Worm (Caenorhabditis elegans) whole organism, L4 larva: ENCODE results near the gene alg-1.

Experiments used
- D1046.2 ChIP-seq: fragments of 200-800 bp; sonication (Bioruptor generic); IDR thresholded peaks from 2 replicates; pipeline ENCODE4 v1.3.6; 2022; ENCODE audit warnings: missing genetic modification characterization, missing compliant biosample characterization
- F10B5.3 ChIP-seq: sonication (generic microtip); optimal IDR thresholded peaks from 2 replicates; lab custom pipeline; 2016; ENCODE audit warnings: mild to moderate bottlenecking, missing genetic modification characterization, missing compliant biosample characterization
- F26F4.8 ChIP-seq: fragments of 200-800 bp; sonication (Bioruptor generic); conservative IDR thresholded peaks from 2 replicates; pipeline ENCODE4 v1.3.6; 2022; ENCODE audit warnings: missing genetic modification characterization, missing compliant biosample characterization
- F44E2.7 ChIP-seq: fragments of 200-800 bp; sonication (Bioruptor generic); IDR thresholded peaks from 2 replicates; pipeline ENCODE4 v2.1.2; 2022; ENCODE audit warnings: missing genetic modification characterization, missing compliant biosample characterization
- R02D3.7 ChIP-seq: fragments of 150-350 bp; sonication (generic microtip); optimal IDR thresholded peaks from 3 replicates; lab custom pipeline; 2014; ENCODE audit warnings: missing biosample characterization, missing genetic modification characterization
- T26A8.4 ChIP-seq: fragments of 200-800 bp; sonication (Bioruptor generic); IDR thresholded peaks from 2 replicates; pipeline ENCODE4 v1.3.6; 2022; ENCODE audit warnings: missing genetic modification characterization, missing compliant biosample characterization
- Y105C5A.15 ChIP-seq: fragments of 200-800 bp; sonication (Bioruptor generic); IDR thresholded peaks from 2 replicates; pipeline ENCODE4 v1.3.6; 2022; ENCODE audit warnings: missing genetic modification characterization, missing compliant biosample characterization
- Y48G9A.11 ChIP-seq: fragments of 200-800 bp; sonication (Bioruptor generic); IDR thresholded peaks from 2 replicates; pipeline ENCODE4 v1.3.6; 2022; ENCODE audit warnings: missing genetic modification reagents, missing genetic modification characterization, missing compliant biosample characterization
- Y5F2A.4 ChIP-seq: fragments of 200-800 bp; sonication (Bioruptor generic); optimal IDR thresholded peaks from 2 replicates; lab custom pipeline; 2018; ENCODE audit warnings: mild to moderate bottlenecking, missing genetic modification characterization, missing compliant biosample characterization
- Y75B8A.6 ChIP-seq: fragments of 200-800 bp; sonication (Bioruptor generic); IDR thresholded peaks from 2 replicates; pipeline ENCODE4 v1.3.6; 2022; ENCODE audit warnings: missing genetic modification reagents, missing genetic modification characterization, missing compliant biosample characterization
- ZK546.5 ChIP-seq, 2 experiments: sonication (generic microtip); optimal IDR thresholded peaks; 2 replicates each; lab custom pipeline; 2017; ENCODE audit warnings: missing biosample characterization in 2 of 2, missing genetic modification characterization in 2 of 2
- ama-1 ChIP-seq: fragments of 150-350 bp; optimal IDR thresholded peaks from 2 replicates; lab custom pipeline; 2014; ENCODE audit warnings: inconsistent platforms, mixed read lengths
- attf-4 ChIP-seq: sonication (generic microtip); optimal IDR thresholded peaks from 3 replicates; lab custom pipeline; 2017; ENCODE audit warnings: missing biosample characterization, missing genetic modification characterization
- ceh-32 ChIP-seq: sonication (generic microtip); optimal IDR thresholded peaks from 2 replicates; lab custom pipeline; 2016; ENCODE audit warnings: mild to moderate bottlenecking, missing genetic modification characterization, missing compliant biosample characterization; ENCODE audit not compliant: poor library complexity
- ces-1 ChIP-seq: fragments of 150-350 bp; sonication (generic microtip); optimal IDR thresholded peaks from 4 replicates; lab custom pipeline; 2014; ENCODE audit warnings: missing biosample characterization, missing genetic modification reagents, missing genetic modification characterization
- cey-2 ChIP-seq: sonication (generic microtip); optimal IDR thresholded peaks from 3 replicates; lab custom pipeline; 2017; ENCODE audit warnings: missing genetic modification characterization, mild to moderate bottlenecking, missing compliant biosample characterization, antibody characterized with exemption, borderline replicate concordance; ENCODE audit not compliant: insufficient read depth
- ctbp-1 ChIP-seq: fragments of 200-800 bp; sonication (Bioruptor generic); IDR thresholded peaks from 2 replicates; pipeline ENCODE4 v1.3.6; 2022; ENCODE audit warnings: missing genetic modification reagents, missing genetic modification characterization, missing compliant biosample characterization
- daf-12 ChIP-seq: fragments of 150-350 bp; optimal IDR thresholded peaks from 2 replicates; lab custom pipeline; 2014; ENCODE audit warnings: missing biosample characterization, missing genetic modification reagents, missing genetic modification characterization
- daf-16 ChIP-seq, 3 experiments: sonication (generic microtip); optimal IDR thresholded peaks; 2 replicates each; lab custom pipeline; 2016 to 2017; ENCODE audit warnings: missing genetic modification characterization in 3 of 3, missing genetic modification reagents in 3 of 3, mild to moderate bottlenecking in 2 of 3, missing compliant biosample characterization in 2 of 3, missing biosample characterization in 1 of 3, moderate library complexity in 1 of 3
- daf-19 ChIP-seq: fragments of 200-800 bp; sonication (Bioruptor generic); conservative IDR thresholded peaks from 2 replicates; pipeline ENCODE4 v1.3.6; 2022; ENCODE audit warnings: missing genetic modification characterization, missing compliant biosample characterization
- dpl-1 ChIP-seq: fragments of 150-350 bp; optimal IDR thresholded peaks from 2 replicates; lab custom pipeline; 2014; ENCODE audit warnings: missing biosample characterization, missing genetic modification reagents, missing genetic modification characterization
- duxl-1 ChIP-seq: sonication (generic microtip); optimal IDR thresholded peaks from 2 replicates; lab custom pipeline; 2016; ENCODE audit warnings: mild to moderate bottlenecking, missing genetic modification characterization, moderate library complexity, missing compliant biosample characterization; ENCODE audit not compliant: poor library complexity
- dve-1 ChIP-seq: sonication (generic microtip); optimal IDR thresholded peaks from 2 replicates; lab custom pipeline; 2017; ENCODE audit warnings: antibody characterized with exemption, mild to moderate bottlenecking, missing genetic modification characterization, missing compliant biosample characterization; ENCODE audit not compliant: insufficient read depth
- egl-43 ChIP-seq: fragments of 200-800 bp; sonication (Bioruptor generic); IDR thresholded peaks from 2 replicates; pipeline ENCODE4 v1.3.6; 2022; ENCODE audit warnings: missing genetic modification reagents, missing genetic modification characterization, missing compliant biosample characterization
- fkh-10 ChIP-seq: fragments of 150-350 bp; optimal IDR thresholded peaks from 2 replicates; lab custom pipeline; 2014; ENCODE audit warnings: missing biosample characterization, missing genetic modification reagents, missing genetic modification characterization
- hlh-11 ChIP-seq: fragments of 200-800 bp; sonication (Bioruptor generic); optimal IDR thresholded peaks from 2 replicates; lab custom pipeline; 2018; ENCODE audit warnings: mild to moderate bottlenecking, missing genetic modification characterization, missing compliant biosample characterization
- lin-13 ChIP-seq: fragments of 150-350 bp; optimal IDR thresholded peaks from 2 replicates; lab custom pipeline; 2014; ENCODE audit warnings: missing biosample characterization, missing genetic modification reagents, missing genetic modification characterization
- lin-15B ChIP-seq: fragments of 150-350 bp; sonication (generic microtip); optimal IDR thresholded peaks from 3 replicates; lab custom pipeline; 2014; ENCODE audit warnings: missing biosample characterization, missing genetic modification characterization
- lin-29 ChIP-seq: fragments of 200-800 bp; sonication (Bioruptor generic); IDR thresholded peaks from 2 replicates; pipeline ENCODE4 v1.3.6; 2022; ENCODE audit warnings: missing genetic modification reagents, missing genetic modification characterization, missing compliant biosample characterization
- lin-39 ChIP-seq: fragments of 150-350 bp; optimal IDR thresholded peaks from 2 replicates; lab custom pipeline; 2014; ENCODE audit warnings: missing biosample characterization, missing genetic modification reagents, missing genetic modification characterization
- lir-3 ChIP-seq: sonication (generic microtip); optimal IDR thresholded peaks from 2 replicates; lab custom pipeline; 2016; ENCODE audit warnings: mild to moderate bottlenecking, missing genetic modification characterization, missing compliant biosample characterization
- mep-1 ChIP-seq: fragments of 150-350 bp; sonication (generic microtip); optimal IDR thresholded peaks from 3 replicates; lab custom pipeline; 2014; ENCODE audit warnings: missing biosample characterization, missing genetic modification characterization
- mes-2 ChIP-seq: sonication (generic microtip); optimal IDR thresholded peaks from 2 replicates; lab custom pipeline; 2016; ENCODE audit warnings: missing genotype, mild to moderate bottlenecking, missing genetic modification characterization, missing compliant biosample characterization; ENCODE audit not compliant: poor library complexity, severe bottlenecking
- mxl-3 ChIP-seq: fragments of 200-800 bp; sonication (Bioruptor generic); optimal IDR thresholded peaks from 2 replicates; lab custom pipeline; 2018; ENCODE audit warnings: mild to moderate bottlenecking, missing genetic modification characterization, missing compliant biosample characterization
- nhr-11 ChIP-seq: fragments of 150-350 bp; optimal IDR thresholded peaks from 2 replicates; lab custom pipeline; 2014; ENCODE audit warnings: missing biosample characterization, missing genetic modification characterization
- nhr-237 ChIP-seq: sonication (generic microtip); optimal IDR thresholded peaks from 2 replicates; lab custom pipeline; 2017; ENCODE audit warnings: missing biosample characterization, missing genetic modification characterization
- nhr-41 ChIP-seq: fragments of 200-800 bp; sonication (Bioruptor generic); IDR thresholded peaks from 2 replicates; pipeline ENCODE4 v1.3.6; 2022; ENCODE audit warnings: missing genetic modification reagents, missing genetic modification characterization, missing compliant biosample characterization
- nhr-42 ChIP-seq: fragments of 200-800 bp; sonication (Bioruptor generic); IDR thresholded peaks from 2 replicates; pipeline ENCODE4 v1.3.6; 2022; ENCODE audit warnings: missing genetic modification characterization, missing compliant biosample characterization
- nhr-48 ChIP-seq: sonication (generic microtip); optimal IDR thresholded peaks from 2 replicates; lab custom pipeline; 2016; ENCODE audit warnings: mild to moderate bottlenecking, missing genetic modification characterization, missing compliant biosample characterization
- nhr-6 ChIP-seq: fragments of 150-350 bp; optimal IDR thresholded peaks from 2 replicates; lab custom pipeline; 2014; ENCODE audit warnings: missing biosample characterization, missing genetic modification characterization
- php-3 ChIP-seq: fragments of 200-800 bp; sonication (Bioruptor generic); IDR thresholded peaks from 2 replicates; pipeline ENCODE4 v1.3.6; 2022; ENCODE audit warnings: missing genetic modification reagents, missing genetic modification characterization, missing compliant biosample characterization
- rbr-2 ChIP-seq: sonication (generic microtip); optimal IDR thresholded peaks from 2 replicates; lab custom pipeline; 2016; ENCODE audit warnings: missing genotype, missing genetic modification characterization, missing compliant biosample characterization
- spr-1 ChIP-seq: sonication (generic microtip); optimal IDR thresholded peaks from 2 replicates; lab custom pipeline; 2016; ENCODE audit warnings: mild to moderate bottlenecking, missing genetic modification characterization, missing compliant biosample characterization
- tag-97 ChIP-seq: fragments of 200-800 bp; sonication (Bioruptor generic); IDR thresholded peaks from 2 replicates; pipeline ENCODE4 v1.3.6; 2022; ENCODE audit warnings: missing genetic modification characterization, missing compliant biosample characterization
- unc-39 ChIP-seq: sonication (generic microtip); optimal IDR thresholded peaks from 2 replicates; lab custom pipeline; 2017; ENCODE audit warnings: missing biosample characterization, missing genetic modification characterization
- unc-62 ChIP-seq, 3 experiments: fragments of 150-350 bp in 1 of 3; sonication (generic microtip); optimal IDR thresholded peaks in 2 of 3; peaks in 1 of 3; 1 replicate in 1 of 3; 2 replicates in 2 of 3; lab custom pipeline; 2014 to 2017; ENCODE audit warnings: missing biosample characterization in 3 of 3, missing genetic modification characterization in 3 of 3, missing genetic modification reagents in 3 of 3, missing genotype in 1 of 3
- zag-1 ChIP-seq: fragments of 150-350 bp; optimal IDR thresholded peaks from 2 replicates; lab custom pipeline; 2014; ENCODE audit warnings: missing biosample characterization, missing genetic modification characterization
- zfp-3 ChIP-seq: fragments of 200-800 bp; sonication (Bioruptor generic); conservative IDR thresholded peaks from 2 replicates; pipeline ENCODE4 v1.3.6; 2022; ENCODE audit warnings: missing genetic modification reagents, missing genetic modification characterization, missing compliant biosample characterization
- zip-2 ChIP-seq: fragments of 150-350 bp; optimal IDR thresholded peaks from 2 replicates; lab custom pipeline; 2014; ENCODE audit warnings: missing biosample characterization, missing genetic modification characterization
- ztf-7 ChIP-seq: fragments of 150-350 bp; optimal IDR thresholded peaks from 2 replicates; lab custom pipeline; 2014; ENCODE audit warnings: missing biosample characterization, missing genetic modification characterization

alg-1 gene

ce11 chrX:13917121-13917755 lies 31.7 kb upstream of the alg-1 start, which contains the start of gene ekl-5 (continued):
- TF ChIP-seq R02D3.7 (tag; lab: Kevin White, UChicago) (no peak), mep-1 (tag; lab: Kevin White, UChicago) (peak; percentile 63), rbr-2 (tag; lab: Kevin White, UChicago) (peak; percentile 64), nhr-42 (GFP tag; lab: Robert Waterston, UW) (no peak), fkh-10 (no peak), D1046.2 (no peak), unc-39 (tag; lab: Kevin White, UChicago) (no peak), lir-3 (tag; lab: Kevin White, UChicago) (no peak), nhr-6 (tag; lab: Kevin White, UChicago) (peak; percentile 73), T26A8.4 (no peak), zip-2 (tag; lab: Kevin White, UChicago) (no peak), daf-16 (GFP tag; optimal IDR thresholded peaks at IDR 0.05; lab: Kevin White, UChicago) (peak in 1 of 2 experiments; percentile 47), daf-16 (tag; optimal IDR thresholded peaks at IDR 0.05; lab: Kevin White, UChicago) (peak; percentile 32), Y105C5A.15 (no peak), lin-29 (GFP tag; lab: Robert Waterston, UW) (no peak), Y48G9A.11 (GFP tag; lab: Robert Waterston, UW) (no peak), ceh-32 (tag; lab: Kevin White, UChicago) (no peak), duxl-1 (tag; lab: Kevin White, UChicago) (peak; percentile 27), ztf-7 (tag; lab: Kevin White, UChicago) (no peak), F44E2.7 (GFP tag; lab: Robert Waterston, UW) (no peak), hlh-11 (tag; lab: Kevin White, UChicago) (peak; percentile 78), tag-97 (GFP tag; lab: Robert Waterston, UW) (no peak), attf-4 (tag; lab: Kevin White, UChicago) (no peak), daf-19 (no peak), zag-1 (no peak), spr-1 (peak; percentile 17), unc-62 (GFP tag; optimal IDR thresholded peaks at IDR 0.05 in 1 of 2; lab: Kevin White, UChicago) (peak in 1 of 2 experiments; percentile 77), unc-62 (tag; optimal IDR thresholded peaks at IDR 0.05; lab: Kevin White, UChicago) (no peak), ces-1 (GFP tag; lab: Kevin White, UChicago) (no peak), nhr-11 (tag; lab: Kevin White, UChicago) (peak; percentile 85), cey-2 (no peak), lin-15B (tag; lab: Kevin White, UChicago) (no peak), nhr-41 (no peak), lin-13 (GFP tag; lab: Kevin White, UChicago) (no peak), egl-43 (GFP tag; lab: Robert Waterston, UW) (no peak), nhr-237 (tag; lab: Kevin White, UChicago) (no peak), lin-39 (tag; lab: Kevin White, UChicago) (no peak), ctbp-1 (GFP tag; lab: Robert Waterston, UW) (no peak), zfp-3 (GFP tag; lab: Robert Waterston, UW) (no peak), php-3 (GFP tag; lab: Robert Waterston, UW) (no peak), F26F4.8 (GFP tag; lab: Robert Waterston, UW) (no peak), F10B5.3 (tag; lab: Kevin White, UChicago) (no peak), dve-1 (tag; lab: Kevin White, UChicago) (peak; percentile 76), nhr-48 (no peak), mes-2 (peak; percentile 65), ama-1 (lab: Kevin White, UChicago) (no peak), Y75B8A.6 (GFP tag; lab: Robert Waterston, UW) (no peak), daf-12 (tag; lab: Kevin White, UChicago) (no peak), mxl-3 (GFP tag; lab: Kevin White, UChicago) (peak; percentile 25), Y5F2A.4 (GFP tag; lab: Kevin White, UChicago) (no peak), dpl-1 (GFP tag; lab: Kevin White, UChicago) (peak; percentile 26), ZK546.5 (tag; optimal IDR thresholded peaks at IDR 0.05; lab: Kevin White, UChicago) (no peak)
